Fruit fly (Drosophila melanogaster) whole organism, embryonic: Measurements from ENCODE around the gene Yp1.
A peak's percentile ranks its signal among the peaks of the same experiment; 100 is the strongest.

ENCODE experiments used
- Asciz ChIP-seq: fragments of 200-800 bp; sonication (Bioruptor generic); optimal IDR thresholded peaks from 2 replicates; lab custom pipeline; 2017; ENCODE audit warnings: missing biosample characterization, mild to moderate bottlenecking, missing genetic modification characterization, missing genetic modification reagents
- CG10274 ChIP-seq: fragments of 200-800 bp; sonication (Bioruptor generic); optimal IDR thresholded peaks from 3 replicates; lab custom pipeline; 2017; ENCODE audit warnings: missing biosample characterization, mild to moderate bottlenecking, missing genetic modification characterization
- CG11093 ChIP-seq: fragments of 200-800 bp; sonication (Bioruptor generic); IDR thresholded peaks from 3 replicates; pipeline ENCODE4 v1.3.6; 2022; ENCODE audit warnings: missing biosample characterization, missing genetic modification characterization
- CG11696 ChIP-seq: fragments of 200-800 bp; sonication (Bioruptor generic); IDR thresholded peaks from 2 replicates; pipeline ENCODE4 v1.3.6; 2022; ENCODE audit warnings: missing biosample characterization, missing genetic modification characterization
- CG11723 ChIP-seq: fragments of 200-800 bp; sonication (Bioruptor generic); optimal IDR thresholded peaks from 2 replicates; lab custom pipeline; 2017; ENCODE audit warnings: missing biosample characterization, mild to moderate bottlenecking, missing genetic modification characterization
- CG14014 ChIP-seq: fragments of 200-800 bp; sonication (Bioruptor generic); IDR thresholded peaks from 2 replicates; pipeline ENCODE4 v1.3.6; 2022; ENCODE audit warnings: missing biosample characterization, missing genetic modification characterization
- CG16813 ChIP-seq: fragments of 200-800 bp; sonication (Bioruptor generic); IDR thresholded peaks from 3 replicates; pipeline ENCODE4 v1.3.6; 2022; ENCODE audit warnings: missing biosample characterization, missing genetic modification characterization; ENCODE audit not compliant: partially characterized antibody
- CG17186 ChIP-seq: fragments of 200-800 bp; sonication (Bioruptor generic); optimal IDR thresholded peaks from 3 replicates; lab custom pipeline; 2017; ENCODE audit warnings: missing biosample characterization, missing genetic modification reagents, missing genetic modification characterization
- CG17361 ChIP-seq: fragments of 200-800 bp; sonication (Bioruptor generic); IDR thresholded peaks from 3 replicates; pipeline ENCODE4 v1.3.6; 2022; ENCODE audit warnings: missing biosample characterization, missing genetic modification characterization
- CG3065 ChIP-seq: fragments of 200-800 bp; sonication (Bioruptor generic); optimal IDR thresholded peaks from 2 replicates; lab custom pipeline; 2016; ENCODE audit warnings: missing biosample characterization, missing genetic modification characterization
- CG3163 ChIP-seq: fragments of 200-800 bp; sonication (Bioruptor generic); optimal IDR thresholded peaks from 3 replicates; lab custom pipeline; 2016; ENCODE audit warnings: missing biosample characterization, missing genetic modification characterization
- CG34376 ChIP-seq: fragments of 200-800 bp; sonication (Bioruptor generic); optimal IDR thresholded peaks from 2 replicates; lab custom pipeline; 2018; ENCODE audit warnings: missing biosample characterization, mild to moderate bottlenecking, missing genetic modification characterization
- CG4404 ChIP-seq: fragments of 200-800 bp; sonication (Bioruptor generic); IDR thresholded peaks from 2 replicates; pipeline ENCODE4 v1.3.6; 2022; ENCODE audit warnings: missing biosample characterization, missing genetic modification characterization
- CG7786 ChIP-seq: fragments of 200-800 bp; sonication (Bioruptor generic); optimal IDR thresholded peaks from 2 replicates; lab custom pipeline; 2016; ENCODE audit warnings: missing biosample characterization, missing genetic modification characterization
- CG7928 ChIP-seq: fragments of 200-800 bp; sonication (Bioruptor generic); optimal IDR thresholded peaks from 2 replicates; lab custom pipeline; 2017; ENCODE audit warnings: missing biosample characterization, mild to moderate bottlenecking, missing genetic modification characterization
- CG8359 ChIP-seq: fragments of 200-800 bp; sonication (Bioruptor generic); optimal IDR thresholded peaks from 2 replicates; lab custom pipeline; 2017; ENCODE audit warnings: missing biosample characterization, mild to moderate bottlenecking, missing genetic modification characterization, borderline replicate concordance
- D19B ChIP-seq: fragments of 200-800 bp; sonication (Bioruptor generic); optimal IDR thresholded peaks from 2 replicates; lab custom pipeline; 2017; ENCODE audit warnings: missing biosample characterization, mild to moderate bottlenecking, missing genetic modification characterization
- Dfd ChIP-seq, 2 experiments: fragments of >200 bp; optimal IDR thresholded peaks; 2 replicates each; lab custom pipeline; 2017; ENCODE audit warnings: missing biosample characterization in 2 of 2, missing genetic modification characterization in 2 of 2
- Doc3 ChIP-seq: fragments of 200-800 bp; sonication (Bioruptor generic); IDR thresholded peaks from 3 replicates; pipeline ENCODE4 v1.3.6; 2022; ENCODE audit warnings: missing biosample characterization, missing genetic modification characterization; ENCODE audit not compliant: partially characterized antibody
- Drgx ChIP-seq: fragments of 200-800 bp; sonication (Bioruptor generic); IDR thresholded peaks from 2 replicates; pipeline ENCODE4 v1.3.6; 2022; ENCODE audit warnings: missing biosample characterization, missing genetic modification characterization
- Fer1 ChIP-seq: fragments of 200-800 bp; sonication (Bioruptor generic); optimal IDR thresholded peaks from 2 replicates; lab custom pipeline; 2017; ENCODE audit warnings: missing biosample characterization, mild to moderate bottlenecking, missing genetic modification characterization
- Gsc ChIP-seq: fragments of 200-800 bp; sonication (Bioruptor generic); IDR thresholded peaks from 2 replicates; pipeline ENCODE4 v1.3.6; 2022; ENCODE audit warnings: missing biosample characterization, missing genetic modification characterization
- Hsf ChIP-seq: fragments of 200-800 bp; sonication (Bioruptor generic); optimal IDR thresholded peaks from 3 replicates; lab custom pipeline; 2016; ENCODE audit warnings: missing biosample characterization, missing genetic modification characterization
- Mes4 ChIP-seq: fragments of 200-800 bp; sonication (Bioruptor generic); optimal IDR thresholded peaks from 2 replicates; lab custom pipeline; 2016; ENCODE audit warnings: missing biosample characterization, missing genetic modification characterization
- NfI ChIP-seq: fragments of 200-800 bp; sonication (Bioruptor generic); optimal IDR thresholded peaks from 3 replicates; lab custom pipeline; 2018; ENCODE audit warnings: missing biosample characterization, mild to moderate bottlenecking, missing genetic modification characterization, moderate library complexity
- Optix ChIP-seq: fragments of 200-800 bp; sonication (Bioruptor generic); IDR thresholded peaks from 3 replicates; pipeline ENCODE4 v1.3.6; 2022; ENCODE audit warnings: missing biosample characterization, missing genetic modification characterization
- Pdp1 ChIP-seq, 2 experiments: fragments of 200-800 bp; sonication (Bioruptor generic); optimal IDR thresholded peaks; 3 replicates each; lab custom pipeline; 2016; ENCODE audit warnings: missing biosample characterization in 2 of 2, missing genetic modification characterization in 2 of 2, mild to moderate bottlenecking in 1 of 2, moderate library complexity in 1 of 2
- Vsx1 ChIP-seq: fragments of 200-800 bp; sonication (Bioruptor generic); optimal IDR thresholded peaks from 2 replicates; lab custom pipeline; 2017; ENCODE audit warnings: missing biosample characterization, mild to moderate bottlenecking, missing genetic modification characterization, missing genetic modification reagents
- ap ChIP-seq: fragments of 200-800 bp; sonication (Bioruptor generic); IDR thresholded peaks from 2 replicates; pipeline ENCODE4 v1.3.6; 2022; ENCODE audit warnings: missing biosample characterization, missing genetic modification characterization
- ase ChIP-seq: fragments of 200-800 bp; sonication (Bioruptor generic); IDR thresholded peaks from 3 replicates; pipeline ENCODE4 v1.3.6; 2022; ENCODE audit warnings: missing biosample characterization, missing genetic modification characterization
- bcd ChIP-seq: fragments of 200-800 bp; sonication (Bioruptor generic); optimal IDR thresholded peaks from 2 replicates; lab custom pipeline; 2017; ENCODE audit warnings: missing biosample characterization, mild to moderate bottlenecking, missing genetic modification characterization
- croc ChIP-seq: fragments of 200-800 bp; sonication (Bioruptor generic); conservative IDR thresholded peaks from 3 replicates; pipeline ENCODE4 v1.3.6; 2022; ENCODE audit warnings: missing biosample characterization, missing genetic modification characterization
- cwo ChIP-seq: fragments of 200-800 bp; sonication (Bioruptor generic); optimal IDR thresholded peaks from 3 replicates; lab custom pipeline; 2017; ENCODE audit warnings: missing biosample characterization, missing genetic modification characterization, mild to moderate bottlenecking, moderate library complexity, missing genetic modification reagents
- dan ChIP-seq: fragments of 200-800 bp; sonication (Bioruptor generic); IDR thresholded peaks from 2 replicates; pipeline ENCODE4 v1.3.6; 2022; ENCODE audit warnings: missing biosample characterization, missing genetic modification characterization
- dati ChIP-seq: fragments of 200-800 bp; sonication (Bioruptor generic); IDR thresholded peaks from 2 replicates; pipeline ENCODE4 v1.3.6; 2022; ENCODE audit warnings: missing biosample characterization, missing genetic modification characterization
- fd96Cb ChIP-seq: fragments of 200-800 bp; sonication (Bioruptor generic); optimal IDR thresholded peaks from 2 replicates; lab custom pipeline; 2018; ENCODE audit warnings: missing biosample characterization, mild to moderate bottlenecking, missing genetic modification characterization, moderate library complexity
- gsb-n ChIP-seq: fragments of 200-800 bp; sonication (Bioruptor generic); optimal IDR thresholded peaks from 3 replicates; lab custom pipeline; 2018; ENCODE audit warnings: missing biosample characterization, mild to moderate bottlenecking, missing genetic modification characterization
- ind ChIP-seq: fragments of 200-800 bp; sonication (Bioruptor generic); optimal IDR thresholded peaks from 3 replicates; lab custom pipeline; 2016; ENCODE audit warnings: missing biosample characterization, missing genetic modification characterization
- jumu ChIP-seq: fragments of 200-800 bp; sonication (Bioruptor generic); optimal IDR thresholded peaks from 3 replicates; lab custom pipeline; 2016; ENCODE audit warnings: missing biosample characterization, missing genetic modification characterization
- knrl ChIP-seq: fragments of 200-800 bp; sonication (Bioruptor generic); IDR thresholded peaks from 3 replicates; pipeline ENCODE4 v1.3.6; 2022; ENCODE audit warnings: missing biosample characterization, missing genetic modification characterization; ENCODE audit not compliant: partially characterized antibody
- oc ChIP-seq: fragments of 200-800 bp; sonication (Bioruptor generic); optimal IDR thresholded peaks from 2 replicates; lab custom pipeline; 2018; ENCODE audit warnings: missing biosample characterization, mild to moderate bottlenecking, missing genetic modification characterization, moderate library complexity
- phol ChIP-seq: fragments of 200-800 bp; sonication (Bioruptor generic); optimal IDR thresholded peaks from 3 replicates; lab custom pipeline; 2018; ENCODE audit warnings: missing biosample characterization, mild to moderate bottlenecking, missing genetic modification characterization, moderate library complexity
- repo ChIP-seq: fragments of 200-800 bp; sonication (Bioruptor generic); optimal IDR thresholded peaks from 2 replicates; lab custom pipeline; 2016; ENCODE audit warnings: missing biosample characterization, missing genetic modification characterization
- sim ChIP-seq: fragments of 200-800 bp; sonication (Bioruptor generic); IDR thresholded peaks from 2 replicates; pipeline ENCODE4 v1.3.6; 2022; ENCODE audit warnings: missing biosample characterization, missing genetic modification characterization
- so ChIP-seq: fragments of 200-800 bp; sonication (Bioruptor generic); IDR thresholded peaks from 3 replicates; pipeline ENCODE4 v1.3.6; 2022; ENCODE audit warnings: missing biosample characterization, missing genetic modification characterization
- sr ChIP-seq: fragments of 200-800 bp; sonication (Bioruptor generic); IDR thresholded peaks from 3 replicates; pipeline ENCODE4 v1.3.6; 2022; ENCODE audit warnings: missing biosample characterization, missing genetic modification characterization
- ttk ChIP-seq: fragments of 200-800 bp; sonication (Bioruptor generic); IDR thresholded peaks from 2 replicates; pipeline ENCODE4 v2.1.2; 2022; ENCODE audit warnings: missing biosample characterization, missing genetic modification characterization

Yp1 gene

DNA sequence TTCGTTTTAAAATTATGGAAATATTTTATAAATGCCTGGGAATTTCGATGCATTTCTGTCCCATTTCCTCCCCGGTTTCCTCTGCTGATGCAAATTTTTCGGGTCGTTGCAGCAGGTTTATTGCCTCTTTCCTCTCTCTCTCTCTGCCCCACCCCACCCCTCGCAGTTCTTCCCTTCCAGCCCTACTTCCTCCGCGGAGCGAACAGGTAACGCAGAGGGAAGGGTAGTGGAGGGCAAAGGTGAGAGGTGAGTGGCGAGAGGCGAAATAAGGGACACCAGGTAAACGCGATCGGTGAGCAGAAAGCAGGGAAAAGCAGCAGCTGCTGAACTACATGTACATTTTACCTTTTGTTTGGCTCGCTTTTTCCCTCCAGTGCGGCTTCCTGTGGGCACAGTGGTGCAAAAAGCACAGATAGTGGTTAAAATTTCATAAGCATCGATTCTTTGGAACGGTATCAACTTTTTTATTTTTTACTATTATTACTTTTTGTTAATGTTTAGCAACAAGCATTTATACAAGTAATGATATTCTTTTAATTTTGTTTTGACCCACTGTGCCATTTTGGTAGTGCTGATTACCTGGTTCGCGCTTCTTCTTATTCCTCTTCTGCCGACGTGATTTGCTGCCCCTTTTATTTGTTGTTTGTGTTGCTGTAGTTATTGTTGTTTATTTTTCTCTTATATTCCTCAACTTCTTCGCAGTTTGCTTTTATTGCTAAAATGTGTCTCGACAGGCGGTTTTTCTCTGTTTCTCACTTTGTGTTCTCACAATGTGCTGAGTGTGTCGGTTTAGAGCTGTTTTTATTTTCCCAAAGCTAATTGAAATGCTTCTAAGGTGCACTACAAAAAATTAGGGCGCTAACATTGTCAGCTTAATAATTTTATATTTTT lies 34.7 kb downstream of the Yp1 start (continued):
- TF ChIP-seq Pdp1 (GFP tag; optimal IDR thresholded peaks at IDR 0.05; lab: Kevin White, UChicago) (peak; percentile 36 to 39), knrl (GFP tag; lab: Robert Waterston, UW) (no peak), NfI (GFP tag; lab: Kevin White, UChicago) (peak; percentile 26), Vsx1 (GFP tag; lab: Kevin White, UChicago) (peak; percentile 57), sim (GFP tag; lab: Robert Waterston, UW) (peak; percentile 78), Optix (GFP tag; lab: Robert Waterston, UW) (peak; percentile 62; the same call in 2 of the 3 replicates), CG7786 (GFP tag; lab: Kevin White, UChicago) (peak; percentile 29), phol (peak; percentile 73), CG11093 (GFP tag; lab: Robert Waterston, UW) (peak; percentile 55; the same call in 1 of the 3 replicates), CG11723 (GFP tag; lab: Kevin White, UChicago) (peak; percentile 32), sr (GFP tag; lab: Robert Waterston, UW) (0 out of 3 replicates have a peak, but pooled peaks have one; percentile 24), Gsc (GFP tag; lab: Robert Waterston, UW) (no peak; the same call in 1 of the 2 replicates), CG11696 (GFP tag; lab: Robert Waterston, UW) (peak; percentile 40; the same call in 1 of the 2 replicates), oc (tag; lab: Kevin White, UChicago) (peak; percentile 38), croc (GFP tag; lab: Robert Waterston, UW) (peak; percentile 57; the same call in 2 of the 3 replicates), ase (GFP tag; lab: Robert Waterston, UW) (peak; percentile 59; the same call in 1 of the 3 replicates), dati (GFP tag; lab: Robert Waterston, UW) (0 out of 2 replicates have a peak, but pooled peaks have one; percentile 11), gsb-n (tag; lab: Kevin White, UChicago) (peak; percentile 63), CG16813 (GFP tag; lab: Robert Waterston, UW) (peak; percentile 29; the same call in 1 of the 3 replicates), repo (no peak), ap (peak; percentile 60), CG14014 (GFP tag; lab: Robert Waterston, UW) (peak; percentile 53; the same call in 1 of the 2 replicates), bcd (GFP tag; lab: Kevin White, UChicago) (peak; percentile 46), jumu (GFP tag; lab: Kevin White, UChicago) (peak; percentile 32), Asciz (GFP tag; lab: Kevin White, UChicago) (peak; percentile 26), Mes4 (GFP tag; lab: Kevin White, UChicago) (no peak), CG3163 (GFP tag; lab: Kevin White, UChicago) (peak; percentile 12), CG4404 (peak; percentile 76), CG34376 (GFP tag; lab: Kevin White, UChicago) (no peak), ind (peak; percentile 41), Doc3 (GFP tag; lab: Robert Waterston, UW) (no peak), fd96Cb (tag; lab: Kevin White, UChicago) (peak; percentile 62), dan (GFP tag; lab: Robert Waterston, UW) (peak; percentile 45; the same call in 1 of the 2 replicates), CG3065 (GFP tag; lab: Kevin White, UChicago) (peak; percentile 11), CG8359 (GFP tag; lab: Kevin White, UChicago) (peak; percentile 56), CG7928 (GFP tag; lab: Kevin White, UChicago) (no peak), Hsf (GFP tag; lab: Kevin White, UChicago) (peak; percentile 55), CG17186 (GFP tag; lab: Kevin White, UChicago) (no peak), cwo (peak; percentile 28), Dfd (GFP tag; optimal IDR thresholded peaks at IDR 0.05; lab: Kevin White, UChicago) (no peak), so (0 out of 3 replicates have a peak, but pooled peaks have one; percentile 46), CG17361 (GFP tag; lab: Robert Waterston, UW) (peak; percentile 60; the same call in 2 of the 3 replicates), D19B (GFP tag; lab: Kevin White, UChicago) (no peak), CG10274 (GFP tag; lab: Kevin White, UChicago) (peak; percentile 10), Drgx (peak; percentile 51), ttk (GFP tag; lab: Robert Waterston, UW) (peak; percentile 28; the same call in 1 of the 2 replicates), Fer1 (GFP tag; lab: Kevin White, UChicago) (peak; percentile 35)
